Fruit fly (Drosophila melanogaster) Kc167 (cell line): Measurements from ENCODE around the gene brv3.

Experiments used
- Myc ChIP-seq: fragments of >200 bp; optimal IDR thresholded peaks from 2 replicates; lab custom pipeline; 2017; ENCODE audit warnings: missing external identifiers
- Sin3A ChIP-seq: fragments of >200 bp; optimal IDR thresholded peaks from 2 replicates; lab custom pipeline; 2018; ENCODE audit warnings: missing external identifiers
- h ChIP-seq: fragments of >200 bp; optimal IDR thresholded peaks from 3 replicates; lab custom pipeline; 2018; ENCODE audit warnings: missing external identifiers
- insv ChIP-seq: fragments of >200 bp; optimal IDR thresholded peaks from 3 replicates; lab custom pipeline; 2018; ENCODE audit warnings: missing external identifiers
- psq ChIP-seq: fragments of >200 bp; optimal IDR thresholded peaks from 2 replicates; lab custom pipeline; 2017; ENCODE audit warnings: missing external identifiers
- ttk ChIP-seq: sonication (Bioruptor generic); optimal IDR thresholded peaks from 2 replicates; lab custom pipeline; 2017; ENCODE audit warnings: missing external identifiers

- TF ChIP-seq insv (lab: Kevin White, UChicago) (no peak), psq (lab: Kevin White, UChicago) (no peak), Myc (lab: Kevin White, UChicago) (no peak), ttk (lab: Kevin White, UChicago) (no peak), Sin3A (lab: Kevin White, UChicago) (no peak), h (lab: Kevin White, UChicago) (no peak)
Observed at dm6 chrX:2637914-2638313, 13.5 kb upstream of the brv3 start.
